Worm (Caenorhabditis elegans) whole organism, L4 larva: ENCODE measurements around the gene ran-1.

Source experiments
- F10B5.3 ChIP-seq: sonication (generic microtip); optimal IDR thresholded peaks from 2 replicates; lab custom pipeline; 2016; ENCODE audit warnings: mild to moderate bottlenecking, missing genetic modification characterization, missing compliant biosample characterization
- F37D6.2 ChIP-seq: sonication (generic microtip); optimal IDR thresholded peaks from 2 replicates; lab custom pipeline; 2016; ENCODE audit warnings: mild to moderate bottlenecking, missing genetic modification characterization, missing compliant biosample characterization
- F44E2.7 ChIP-seq: fragments of 200-800 bp; sonication (Bioruptor generic); IDR thresholded peaks from 2 replicates; pipeline ENCODE4 v2.1.2; 2022; ENCODE audit warnings: missing genetic modification characterization, missing compliant biosample characterization
- F49E8.2 ChIP-seq: sonication (generic microtip); optimal IDR thresholded peaks from 2 replicates; lab custom pipeline; 2016; ENCODE audit warnings: missing compliant biosample characterization, mild to moderate bottlenecking, missing genetic modification characterization, borderline replicate concordance
- R02D3.7 ChIP-seq: fragments of 150-350 bp; sonication (generic microtip); optimal IDR thresholded peaks from 3 replicates; lab custom pipeline; 2014; ENCODE audit warnings: missing biosample characterization, missing genetic modification characterization
- T26A8.4 ChIP-seq: fragments of 200-800 bp; sonication (Bioruptor generic); IDR thresholded peaks from 2 replicates; pipeline ENCODE4 v1.3.6; 2022; ENCODE audit warnings: missing genetic modification characterization, missing compliant biosample characterization
- ZK546.5 ChIP-seq, 2 experiments: sonication (generic microtip); optimal IDR thresholded peaks; 2 replicates each; lab custom pipeline; 2017; ENCODE audit warnings: missing biosample characterization in 2 of 2, missing genetic modification characterization in 2 of 2
- aha-1 ChIP-seq: fragments of 150-350 bp; peaks from one replicate; lab custom pipeline; 2014; ENCODE audit warnings: missing biosample characterization, missing genetic modification characterization
- ama-1 ChIP-seq: fragments of 150-350 bp; optimal IDR thresholded peaks from 2 replicates; lab custom pipeline; 2014; ENCODE audit warnings: inconsistent platforms, mixed read lengths
- arid-1 ChIP-seq: fragments of 200-800 bp; sonication (Bioruptor generic); conservative IDR thresholded peaks from 2 replicates; pipeline ENCODE4 v1.3.6; 2022; ENCODE audit warnings: missing genetic modification reagents, missing genetic modification characterization, missing compliant biosample characterization
- ceh-62 ChIP-seq: sonication (generic microtip); optimal IDR thresholded peaks from 2 replicates; lab custom pipeline; 2017; ENCODE audit warnings: missing biosample characterization, missing genetic modification characterization
- cey-2 ChIP-seq: sonication (generic microtip); optimal IDR thresholded peaks from 3 replicates; lab custom pipeline; 2017; ENCODE audit warnings: missing genetic modification characterization, mild to moderate bottlenecking, missing compliant biosample characterization, antibody characterized with exemption, borderline replicate concordance; ENCODE audit not compliant: insufficient read depth
- ctbp-1 ChIP-seq: fragments of 200-800 bp; sonication (Bioruptor generic); IDR thresholded peaks from 2 replicates; pipeline ENCODE4 v1.3.6; 2022; ENCODE audit warnings: missing genetic modification reagents, missing genetic modification characterization, missing compliant biosample characterization
- daf-19 ChIP-seq: fragments of 200-800 bp; sonication (Bioruptor generic); conservative IDR thresholded peaks from 2 replicates; pipeline ENCODE4 v1.3.6; 2022; ENCODE audit warnings: missing genetic modification characterization, missing compliant biosample characterization
- dmd-8 ChIP-seq: fragments of 200-800 bp; sonication (Bioruptor generic); IDR thresholded peaks from 2 replicates; pipeline ENCODE4 v1.3.6; 2022; ENCODE audit warnings: missing genetic modification characterization, missing compliant biosample characterization
- dmd-9 ChIP-seq: fragments of 200-800 bp; sonication (Bioruptor generic); IDR thresholded peaks from 2 replicates; pipeline ENCODE4 v1.3.6; 2022; ENCODE audit warnings: missing genetic modification reagents, missing genetic modification characterization, missing compliant biosample characterization
- dpl-1 ChIP-seq: fragments of 150-350 bp; optimal IDR thresholded peaks from 2 replicates; lab custom pipeline; 2014; ENCODE audit warnings: missing biosample characterization, missing genetic modification reagents, missing genetic modification characterization
- dve-1 ChIP-seq: sonication (generic microtip); optimal IDR thresholded peaks from 2 replicates; lab custom pipeline; 2017; ENCODE audit warnings: antibody characterized with exemption, mild to moderate bottlenecking, missing genetic modification characterization, missing compliant biosample characterization; ENCODE audit not compliant: insufficient read depth
- hlh-30 ChIP-seq: sonication (generic microtip); optimal IDR thresholded peaks from 2 replicates; lab custom pipeline; 2017; ENCODE audit warnings: antibody characterized with exemption, mild to moderate bottlenecking, missing genetic modification characterization, missing compliant biosample characterization; ENCODE audit not compliant: insufficient read depth
- hmg-1.1 ChIP-seq: fragments of 200-800 bp; sonication (Bioruptor generic); IDR thresholded peaks from 2 replicates; pipeline ENCODE4 v1.3.6; 2022; ENCODE audit warnings: missing genetic modification reagents, missing genetic modification characterization, missing compliant biosample characterization
- jun-1 ChIP-seq: fragments of 150-350 bp; optimal IDR thresholded peaks from 2 replicates; lab custom pipeline; 2014; ENCODE audit warnings: missing biosample characterization, missing genetic modification reagents, missing genetic modification characterization
- lin-29 ChIP-seq: fragments of 200-800 bp; sonication (Bioruptor generic); IDR thresholded peaks from 2 replicates; pipeline ENCODE4 v1.3.6; 2022; ENCODE audit warnings: missing genetic modification reagents, missing genetic modification characterization, missing compliant biosample characterization
- lsy-2 ChIP-seq, 2 experiments: fragments of 150-350 bp in 1 of 2; sonication (generic microtip) in 1 of 2; optimal IDR thresholded peaks; 2 replicates each; lab custom pipeline; 2014 to 2017; ENCODE audit warnings: missing biosample characterization in 2 of 2, missing genetic modification characterization in 2 of 2
- madf-5 ChIP-seq, 2 experiments: fragments of 200-800 bp; sonication (Bioruptor generic); IDR thresholded peaks; 2 replicates each; pipeline ENCODE4 v1.3.6; 2022; ENCODE audit warnings: missing compliant biosample characterization in 2 of 2, missing genetic modification characterization in 2 of 2
- madf-9 ChIP-seq: fragments of 200-800 bp; sonication (Bioruptor generic); conservative IDR thresholded peaks from 2 replicates; pipeline ENCODE4 v1.3.6; 2022; ENCODE audit warnings: missing genetic modification reagents, missing genetic modification characterization, missing compliant biosample characterization
- mdt-29 ChIP-seq: fragments of 200-800 bp; sonication (Bioruptor generic); IDR thresholded peaks from 2 replicates; pipeline ENCODE4 v1.3.6; 2022; ENCODE audit warnings: missing genetic modification reagents, missing genetic modification characterization, missing compliant biosample characterization
- mxl-2 ChIP-seq: fragments of 200-800 bp; sonication (Bioruptor generic); conservative IDR thresholded peaks from 2 replicates; pipeline ENCODE4 v1.3.6; 2022; ENCODE audit warnings: missing genetic modification reagents, missing genetic modification characterization, missing compliant biosample characterization
- mxl-3 ChIP-seq: fragments of 200-800 bp; sonication (Bioruptor generic); optimal IDR thresholded peaks from 2 replicates; lab custom pipeline; 2018; ENCODE audit warnings: mild to moderate bottlenecking, missing genetic modification characterization, missing compliant biosample characterization
- nhr-111 ChIP-seq: fragments of 200-800 bp; sonication (Bioruptor generic); optimal IDR thresholded peaks from 2 replicates; lab custom pipeline; 2018; ENCODE audit warnings: mild to moderate bottlenecking, missing genetic modification characterization, missing compliant biosample characterization
- nhr-28 ChIP-seq: fragments of 150-350 bp; optimal IDR thresholded peaks from 2 replicates; lab custom pipeline; 2014; ENCODE audit warnings: missing biosample characterization, missing genetic modification characterization
- nhr-41 ChIP-seq: fragments of 200-800 bp; sonication (Bioruptor generic); IDR thresholded peaks from 2 replicates; pipeline ENCODE4 v1.3.6; 2022; ENCODE audit warnings: missing genetic modification reagents, missing genetic modification characterization, missing compliant biosample characterization
- nhr-6 ChIP-seq: fragments of 150-350 bp; optimal IDR thresholded peaks from 2 replicates; lab custom pipeline; 2014; ENCODE audit warnings: missing biosample characterization, missing genetic modification characterization
- php-3 ChIP-seq: fragments of 200-800 bp; sonication (Bioruptor generic); IDR thresholded peaks from 2 replicates; pipeline ENCODE4 v1.3.6; 2022; ENCODE audit warnings: missing genetic modification reagents, missing genetic modification characterization, missing compliant biosample characterization
- sdz-12 ChIP-seq: fragments of 200-800 bp; sonication (Bioruptor generic); optimal IDR thresholded peaks from 2 replicates; lab custom pipeline; 2018; ENCODE audit warnings: mild to moderate bottlenecking, missing genetic modification characterization, missing compliant biosample characterization
- spr-1 ChIP-seq: sonication (generic microtip); optimal IDR thresholded peaks from 2 replicates; lab custom pipeline; 2016; ENCODE audit warnings: mild to moderate bottlenecking, missing genetic modification characterization, missing compliant biosample characterization
- spr-3 ChIP-seq: fragments of 200-800 bp; sonication (Bioruptor generic); optimal IDR thresholded peaks from 2 replicates; lab custom pipeline; 2018; ENCODE audit warnings: mild to moderate bottlenecking, missing genetic modification characterization, missing compliant biosample characterization
- unc-62 ChIP-seq, 3 experiments: fragments of 150-350 bp in 1 of 3; sonication (generic microtip); optimal IDR thresholded peaks in 2 of 3; peaks in 1 of 3; 1 replicate in 1 of 3; 2 replicates in 2 of 3; lab custom pipeline; 2014 to 2017; ENCODE audit warnings: missing biosample characterization in 3 of 3, missing genetic modification characterization in 3 of 3, missing genetic modification reagents in 3 of 3, missing genotype in 1 of 3
- zfp-2 ChIP-seq: sonication (generic microtip); optimal IDR thresholded peaks from 2 replicates; lab custom pipeline; 2016; ENCODE audit warnings: mild to moderate bottlenecking, missing genetic modification characterization, missing compliant biosample characterization
- ztf-11 ChIP-seq: fragments of 150-350 bp; optimal IDR thresholded peaks from 2 replicates; lab custom pipeline; 2014; ENCODE audit warnings: missing biosample characterization, missing genetic modification characterization

The ran-1 gene

DNA sequence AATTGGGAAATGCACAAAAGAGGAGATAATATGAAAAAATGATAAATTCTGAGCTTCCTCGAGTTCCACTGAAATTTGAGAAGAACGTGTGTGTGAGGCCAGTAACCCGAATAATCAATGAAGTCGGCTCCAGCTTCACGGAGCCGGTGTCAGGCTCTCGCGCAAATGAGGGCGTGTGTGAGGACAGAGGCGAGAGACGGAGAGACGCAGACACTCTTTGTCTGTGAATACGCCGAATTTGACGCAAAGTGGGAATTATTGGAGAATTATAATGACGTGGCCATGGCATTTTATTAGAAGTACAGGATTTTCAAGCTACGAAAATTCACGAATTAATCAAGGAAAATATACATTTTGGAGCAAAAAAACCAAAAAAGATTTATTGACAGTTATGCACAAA lies 7.6 kb downstream of the ran-1 start (continued):
- TF ChIP-seq F10B5.3 (no peak), dpl-1 (GFP tag; lab: Kevin White, UChicago) (peak; percentile 60), ctbp-1 (GFP tag; lab: Robert Waterston, UW) (0 out of 2 replicates have a peak, but pooled peaks have one; percentile 12), madf-5 (GFP tag; IDR thresholded peaks at IDR 0.05; lab: Robert Waterston, UW) (no peak), daf-19 (GFP tag; lab: Robert Waterston, UW) (no peak), ZK546.5 (tag; optimal IDR thresholded peaks at IDR 0.05; lab: Kevin White, UChicago) (no peak), spr-1 (tag; lab: Kevin White, UChicago) (no peak), madf-9 (GFP tag; lab: Robert Waterston, UW) (no peak), dmd-9 (GFP tag; lab: Robert Waterston, UW) (no peak), T26A8.4 (GFP tag; lab: Robert Waterston, UW) (peak; percentile 26; the same call in 1 of the 2 replicates), zfp-2 (no peak), cey-2 (tag; lab: Kevin White, UChicago) (no peak), nhr-41 (GFP tag; lab: Robert Waterston, UW) (no peak), nhr-111 (GFP tag; lab: Kevin White, UChicago) (no peak), nhr-28 (tag; lab: Kevin White, UChicago) (no peak), dve-1 (peak; percentile 60), ztf-11 (tag; lab: Kevin White, UChicago) (no peak), jun-1 (tag; lab: Kevin White, UChicago) (no peak), F49E8.2 (tag; lab: Kevin White, UChicago) (no peak), php-3 (GFP tag; lab: Robert Waterston, UW) (no peak), lin-29 (no peak), R02D3.7 (no peak), mxl-3 (GFP tag; lab: Kevin White, UChicago) (peak; percentile 12), lsy-2 (tag; optimal IDR thresholded peaks at IDR 0.05; lab: Kevin White, UChicago) (peak in 1 of 2 experiments; percentile 72), F44E2.7 (GFP tag; lab: Robert Waterston, UW) (no peak), nhr-6 (tag; lab: Kevin White, UChicago) (peak; percentile 39), sdz-12 (GFP tag; lab: Kevin White, UChicago) (no peak), dmd-8 (GFP tag; lab: Robert Waterston, UW) (no peak), hmg-1.1 (GFP tag; lab: Robert Waterston, UW) (0 out of 2 replicates have a peak, but pooled peaks have one; percentile 41), hlh-30 (peak; percentile 69), spr-3 (GFP tag; lab: Kevin White, UChicago) (no peak), ceh-62 (no peak), mdt-29 (no peak)

DNA sequence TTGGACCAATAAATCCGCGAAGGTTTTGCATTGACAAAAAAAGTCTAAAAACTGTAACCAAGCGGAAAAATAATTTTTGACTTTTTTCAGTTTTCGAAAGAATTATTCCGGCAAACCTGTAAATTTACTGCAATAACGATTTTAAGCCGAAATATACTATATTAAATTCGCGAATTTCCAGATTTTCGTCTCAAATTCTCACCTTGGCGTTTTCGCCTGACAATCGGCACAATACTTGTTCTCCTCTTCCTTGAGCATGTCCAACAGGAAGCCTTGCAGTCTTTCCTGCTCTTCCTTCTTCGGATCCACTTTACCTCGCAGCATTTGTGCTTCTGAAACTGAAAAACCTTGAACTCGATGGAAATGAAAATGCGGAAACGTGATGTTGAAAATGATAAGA lies 8.1 kb downstream of the ran-1 start, which contains the start of gene smap-1:
TSS of gene smap-1 (minus strand) at position 338 of the 400 bp plus-strand sequence.
- TF ChIP-seq unc-62 (GFP tag; optimal IDR thresholded peaks at IDR 0.05 in 1 of 2; lab: Kevin White, UChicago) (peak in 1 of 2 experiments; percentile 56), unc-62 (tag; optimal IDR thresholded peaks at IDR 0.05; lab: Kevin White, UChicago) (no peak), ctbp-1 (GFP tag; lab: Robert Waterston, UW) (no peak), mxl-2 (GFP tag; lab: Robert Waterston, UW) (no peak), ama-1 (lab: Kevin White, UChicago) (no peak), arid-1 (GFP tag; lab: Robert Waterston, UW) (no peak)

- peak; percentile 88 for TF ChIP-seq aha-1
- TF ChIP-seq F37D6.2, result no peak
- TF ChIP-seq, all 104 proteins: peak for 1
These were observed 9.4 kb downstream of the ran-1 start for ce11 chrIII:10738081-10738480.
